Worm (Caenorhabditis elegans) whole organism, L3 larva: ENCODE results near the gene F59A6.2.

ENCODE experiments used
- aly-2 ChIP-seq: fragments of 150-350 bp; optimal IDR thresholded peaks from 2 replicates; lab custom pipeline; 2014; ENCODE audit warnings: missing biosample characterization, missing genetic modification characterization
- ceh-28 ChIP-seq: fragments of 150-350 bp; optimal IDR thresholded peaks from 2 replicates; lab custom pipeline; 2014; ENCODE audit warnings: missing biosample characterization, missing genetic modification reagents, missing genetic modification characterization
- ceh-9 ChIP-seq: sonication (generic microtip); optimal IDR thresholded peaks from 2 replicates; lab custom pipeline; 2018; ENCODE audit warnings: missing biosample characterization, missing genetic modification characterization
- egl-5 ChIP-seq: fragments of 150-350 bp; optimal IDR thresholded peaks from 2 replicates; lab custom pipeline; 2017; ENCODE audit warnings: missing biosample characterization, missing genetic modification reagents, missing genetic modification characterization, inconsistent platforms
- elt-1 ChIP-seq: fragments of 150-350 bp; optimal IDR thresholded peaks from 2 replicates; lab custom pipeline; 2014; ENCODE audit warnings: missing biosample characterization, missing genetic modification characterization
- elt-3 ChIP-seq, 3 experiments: fragments of 150-350 bp in 1 of 3; sonication (generic microtip) in 2 of 3; optimal IDR thresholded peaks; 2 replicates in 2 of 3; 4 replicates in 1 of 3; lab custom pipeline; 2014 to 2017; ENCODE audit warnings: missing biosample characterization in 3 of 3, missing genetic modification characterization in 3 of 3
- eor-1 ChIP-seq, 2 experiments: fragments of 150-350 bp; optimal IDR thresholded peaks; 2 replicates each; lab custom pipeline; 2014 to 2018; ENCODE audit warnings: missing biosample characterization in 2 of 2, missing genetic modification characterization in 2 of 2
- fkh-10 ChIP-seq: sonication (generic microtip); optimal IDR thresholded peaks from 2 replicates; lab custom pipeline; 2017; ENCODE audit warnings: missing biosample characterization, missing genetic modification reagents, missing genetic modification characterization
- nhr-11 ChIP-seq: fragments of 150-350 bp; optimal IDR thresholded peaks from 2 replicates; lab custom pipeline; 2014; ENCODE audit warnings: missing biosample characterization, missing genetic modification characterization
- pqm-1 ChIP-seq: fragments of 150-350 bp; optimal IDR thresholded peaks from 2 replicates; lab custom pipeline; 2017; ENCODE audit warnings: missing biosample characterization, missing genetic modification characterization, inconsistent platforms

- TF ChIP-seq aly-2 (tag; lab: Kevin White, UChicago) = no peak
- no peak for TF ChIP-seq eor-1 (tag; optimal IDR thresholded peaks at IDR 0.05; lab: Kevin White, UChicago)
- no peak for TF ChIP-seq nhr-11
- TF ChIP-seq ceh-28 (tag; lab: Kevin White, UChicago) = no peak
- TF ChIP-seq elt-3 (tag; optimal IDR thresholded peaks at IDR 0.05; lab: Kevin White, UChicago) = no peak
- peak; percentile 60 for TF ChIP-seq pqm-1 (tag; lab: Kevin White, UChicago)
- TF ChIP-seq ceh-9 (tag; lab: Kevin White, UChicago) = no peak
- TF ChIP-seq elt-1 = no peak
- TF ChIP-seq egl-5 (tag; lab: Kevin White, UChicago) = no peak
- no peak for TF ChIP-seq fkh-10 (GFP tag; lab: Kevin White, UChicago)
Measured at ce11 chrII:5022381-5022855, 7.9 kb downstream of the F59A6.2 start, which contains the start of the genes nsy-1 and F59A6.13.
